Comparison of ENCODE assay signal across 2 worm cellular contexts in the genomic region with DNA sequence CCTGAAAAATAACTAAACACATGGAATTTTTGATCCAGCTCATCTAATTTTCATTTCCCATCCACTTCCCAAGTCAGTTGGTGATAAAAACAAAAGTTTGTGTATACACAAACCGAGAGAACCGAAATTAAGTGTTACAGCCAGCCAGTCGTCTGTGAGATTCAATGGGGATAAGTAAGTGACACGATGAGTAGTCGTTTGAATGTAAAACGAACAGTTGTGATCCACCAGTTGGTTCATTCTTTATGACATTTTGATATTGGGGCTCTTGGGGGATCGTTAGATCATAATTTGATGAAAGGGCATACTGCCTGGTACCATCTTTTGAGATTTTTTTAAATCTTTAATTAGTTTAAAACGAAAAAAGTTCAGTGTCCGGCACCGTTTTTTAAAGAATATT.
A peak's percentile ranks its signal among the peaks of the same experiment; 100 is the strongest.
TF ChIP-seq lines count a peak whose summit lies in the region.

No protein-coding gene starts in this region.

TF ChIP-seq in whole organism, L3 larva, 47 proteins besides CTCF, POLR2A, EP300 and RAD21:
- TF ChIP-seq ztf-11 (tag; optimal IDR thresholded peaks at IDR 0.05; lab: Kevin White, UChicago) (no peak), nfya-1 (tag; optimal IDR thresholded peaks at IDR 0.05; lab: Kevin White, UChicago; ENCODE audit: insufficient read depth) (no peak), elt-2 (tag; optimal IDR thresholded peaks at IDR 0.05; lab: Kevin White, UChicago) (no peak), ceh-28 (tag; optimal IDR thresholded peaks at IDR 0.05; lab: Kevin White, UChicago) (no peak), pha-4 (tag; optimal IDR thresholded peaks at IDR 0.05; lab: Kevin White, UChicago) (no peak), nhr-67 (tag; optimal IDR thresholded peaks at IDR 0.05; lab: Kevin White, UChicago) (no peak), egl-5 (tag; optimal IDR thresholded peaks at IDR 0.05; lab: Kevin White, UChicago) (peak; percentile 5)

TF ChIP-seq in whole organism, mixed stage, embryonic, 35 proteins besides CTCF, POLR2A, EP300 and RAD21:
- TF ChIP-seq flh-1 (GFP tag; optimal IDR thresholded peaks at IDR 0.05; lab: Kevin White, UChicago) (no peak), hlh-1 (tag; optimal IDR thresholded peaks at IDR 0.05; lab: Kevin White, UChicago) (peak; percentile 91), pha-4 (tag; optimal IDR thresholded peaks at IDR 0.05; lab: Kevin White, UChicago) (no peak), unc-120 (tag; optimal IDR thresholded peaks at IDR 0.05; lab: Kevin White, UChicago; ENCODE audit: poor library complexity, severe bottlenecking) (no peak), nhr-237 (tag; optimal IDR thresholded peaks at IDR 0.05; lab: Kevin White, UChicago) (no peak)
